Worm (Caenorhabditis elegans) whole organism, mixed stage, embryonic: ENCODE data around the gene acs-4.

ENCODE experiments used
- mls-2 ChIP-seq: sonication (generic microtip); optimal IDR thresholded peaks from 2 replicates; lab custom pipeline; 2016; ENCODE audit warnings: mild to moderate bottlenecking, missing genetic modification characterization, moderate library complexity, missing compliant biosample characterization
- nhr-12 ChIP-seq: fragments of 150-350 bp; optimal IDR thresholded peaks from 2 replicates; lab custom pipeline; 2014; ENCODE audit warnings: missing biosample characterization, missing genetic modification characterization
- nhr-28 ChIP-seq: fragments of 150-350 bp; optimal IDR thresholded peaks from 2 replicates; lab custom pipeline; 2014; ENCODE audit warnings: missing biosample characterization, missing genetic modification characterization
- sptf-1 ChIP-seq: sonication (generic microtip); optimal IDR thresholded peaks from 2 replicates; lab custom pipeline; 2017; ENCODE audit warnings: mild to moderate bottlenecking, missing genetic modification characterization, moderate library complexity, missing compliant biosample characterization
- unc-62 ChIP-seq: fragments of 150-350 bp; optimal IDR thresholded peaks from 2 replicates; lab custom pipeline; 2014; ENCODE audit warnings: missing biosample characterization, missing genetic modification reagents, missing genetic modification characterization
- ztf-11 ChIP-seq: fragments of 150-350 bp; optimal IDR thresholded peaks from 2 replicates; lab custom pipeline; 2014; ENCODE audit warnings: missing biosample characterization, missing genetic modification characterization

DNA sequence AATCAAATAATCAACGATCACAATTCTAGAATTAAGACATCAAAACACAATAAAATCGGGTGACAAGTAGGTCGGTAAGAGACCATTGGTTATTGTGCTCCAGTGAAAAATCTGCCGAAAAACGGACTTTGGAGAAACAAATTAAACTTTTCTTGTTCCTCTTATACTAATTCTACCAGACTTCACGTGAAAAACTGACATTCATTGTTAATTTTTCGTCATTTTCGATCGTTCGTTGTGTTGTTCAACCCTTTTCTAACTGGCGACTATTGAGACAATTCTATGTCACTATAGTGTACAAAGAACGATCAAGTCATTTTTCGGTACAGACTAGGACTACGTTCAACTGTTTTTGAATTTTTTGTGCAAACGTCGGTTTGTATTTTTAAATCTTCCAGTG is 47.2 kb upstream of the acs-4 start:
- TF ChIP-seq sptf-1 (tag; lab: Kevin White, UChicago) (no peak), nhr-28 (no peak), nhr-12 (tag; lab: Kevin White, UChicago) (no peak), unc-62 (no peak), mls-2 (no peak), ztf-11 (no peak)
